ENCODE assay signal across 5 fruit fly cellular contexts in the genomic region with DNA sequence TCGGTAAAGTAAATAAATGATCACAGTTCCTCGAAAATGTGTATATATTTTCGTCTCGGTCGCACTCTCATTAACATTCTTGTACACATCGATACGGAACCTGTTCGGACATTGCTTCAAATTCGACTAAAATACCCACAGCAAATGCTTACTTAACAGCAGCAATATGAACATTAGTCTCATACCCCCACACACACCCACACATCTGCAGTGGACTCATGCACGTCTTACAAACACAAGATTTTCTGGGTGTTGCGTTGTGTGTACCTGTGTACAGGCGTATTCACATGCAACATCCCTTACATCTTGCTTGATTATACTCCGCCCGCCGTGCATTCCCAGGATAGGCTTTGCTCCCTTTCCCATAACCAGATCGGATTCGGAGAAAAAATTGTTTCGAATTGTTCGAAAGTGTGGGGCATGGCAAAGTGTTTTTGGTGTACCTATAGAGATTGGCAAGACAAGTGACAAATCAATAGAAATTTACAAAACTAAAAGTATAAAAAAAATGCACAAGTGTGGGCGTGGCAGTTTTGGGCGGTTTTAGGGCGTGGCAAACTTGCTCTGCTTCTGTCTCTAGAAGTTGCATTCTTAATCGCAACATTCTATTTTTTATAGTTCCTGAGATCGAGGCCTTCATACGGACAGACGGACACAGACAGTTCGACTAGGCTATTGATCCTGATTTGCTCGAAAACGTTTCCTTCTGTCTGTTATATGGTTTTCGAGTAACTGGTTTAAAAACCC.
TF ChIP-seq lines count a peak whose summit lies in the region.

Gene mav (minus strand): TSS at position 134 of the 747 bp plus-strand sequence.

- TF ChIP-seq CTCF in whole organism, embryonic (GFP tag; optimal IDR thresholded peaks at IDR 0.05; lab: Kevin White, UChicago): no peak

TF ChIP-seq in whole organism, adult, 20 proteins besides CTCF, POLR2A, EP300 and RAD21:
- TF ChIP-seq CG33017 (tag; optimal IDR thresholded peaks at IDR 0.05; lab: Kevin White, UChicago): no peak
- TF ChIP-seq Crg-1 (GFP tag; optimal IDR thresholded peaks at IDR 0.05; lab: Kevin White, UChicago): no peak
- peak; percentile 74 for TF ChIP-seq kay (GFP tag; lab: Kevin White, UChicago; ENCODE audit: borderline replicate concordance)
- no peak for TF ChIP-seq toe (GFP tag; optimal IDR thresholded peaks at IDR 0.05; lab: Kevin White, UChicago)

TF ChIP-seq in whole organism, embryonic, 481 proteins besides CTCF, POLR2A, EP300 and RAD21 (continues in another document):
- peak; percentile 38 for TF ChIP-seq odd (GFP tag; optimal IDR thresholded peaks at IDR 0.05; lab: Kevin White, UChicago)
- no peak for TF ChIP-seq CG10366 (GFP tag; IDR thresholded peaks at IDR 0.05; lab: Robert Waterston, UW)
- TF ChIP-seq gcm (GFP tag; optimal IDR thresholded peaks at IDR 0.05; lab: Kevin White, UChicago): no peak
- peak; percentile 59 for TF ChIP-seq nom (GFP tag; optimal IDR thresholded peaks at IDR 0.05; lab: Kevin White, UChicago)
- peak; percentile 63 for TF ChIP-seq MESR4 (GFP tag; optimal IDR thresholded peaks at IDR 0.05; lab: Kevin White, UChicago)
- peak; percentile 33 for TF ChIP-seq CG34376 (GFP tag; optimal IDR thresholded peaks at IDR 0.05; lab: Kevin White, UChicago)
- no peak for TF ChIP-seq CG16863 (GFP tag; optimal IDR thresholded peaks at IDR 0.05; lab: Kevin White, UChicago)
- peak; percentile 84 for TF ChIP-seq CG5180 (GFP tag; optimal IDR thresholded peaks at IDR 0.05; lab: Kevin White, UChicago)
- peak; percentile 93 for TF ChIP-seq CG2199 (GFP tag; IDR thresholded peaks at IDR 0.05; lab: Robert Waterston, UW)
- peak; percentile 72 for TF ChIP-seq CG30020 (tag; optimal IDR thresholded peaks at IDR 0.05; lab: Kevin White, UChicago)
- TF ChIP-seq D19A (tag; optimal IDR thresholded peaks at IDR 0.05; lab: Kevin White, UChicago): peak; percentile 13
- peak; percentile 41 for TF ChIP-seq CG33557 (GFP tag; optimal IDR thresholded peaks at IDR 0.05; lab: Kevin White, UChicago)
- no peak for TF ChIP-seq Dek (tag; optimal IDR thresholded peaks at IDR 0.05; lab: Kevin White, UChicago)
- TF ChIP-seq Pdp1 (GFP tag; optimal IDR thresholded peaks at IDR 0.05; lab: Kevin White, UChicago): peak in 1 of 2 experiments; percentile 90
- TF ChIP-seq insv (GFP tag; optimal IDR thresholded peaks at IDR 0.05; lab: Kevin White, UChicago): peak in 1 of 2 experiments; percentile 32
- TF ChIP-seq CG13296 (GFP tag; optimal IDR thresholded peaks at IDR 0.05; lab: Kevin White, UChicago): peak; percentile 16
- TF ChIP-seq CG6683 (GFP tag; optimal IDR thresholded peaks at IDR 0.05; lab: Kevin White, UChicago): no peak
- TF ChIP-seq CG7839 (tag; optimal IDR thresholded peaks at IDR 0.05; lab: Kevin White, UChicago): no peak
- TF ChIP-seq slp2 (GFP tag; optimal IDR thresholded peaks at IDR 0.05; lab: Kevin White, UChicago): no peak

TF ChIP-seq in whole organism, prepupa, 60 proteins besides CTCF, POLR2A, EP300 and RAD21:
- no peak for TF ChIP-seq Hr4 (GFP tag; optimal IDR thresholded peaks at IDR 0.05; lab: Kevin White, UChicago)
- TF ChIP-seq vri (GFP tag; optimal IDR thresholded peaks at IDR 0.05; lab: Kevin White, UChicago): peak; percentile 16
- TF ChIP-seq spab (GFP tag; optimal IDR thresholded peaks at IDR 0.05; lab: Kevin White, UChicago): no peak
- TF ChIP-seq svp (GFP tag; lab: Kevin White, UChicago): no peak
- peak; percentile 51 for TF ChIP-seq CG6808 (GFP tag; optimal IDR thresholded peaks at IDR 0.05; lab: Kevin White, UChicago)
- peak; percentile 72 for TF ChIP-seq CG6854 (GFP tag; optimal IDR thresholded peaks at IDR 0.05; lab: Kevin White, UChicago)
- TF ChIP-seq CG8632 (GFP tag; optimal IDR thresholded peaks at IDR 0.05; lab: Kevin White, UChicago): no peak
- peak; percentile 29 for TF ChIP-seq Sox102F (GFP tag; optimal IDR thresholded peaks at IDR 0.05; lab: Kevin White, UChicago)
- TF ChIP-seq CG7368 (GFP tag; optimal IDR thresholded peaks at IDR 0.05; lab: Kevin White, UChicago): no peak
- TF ChIP-seq Met (GFP tag; optimal IDR thresholded peaks at IDR 0.05; lab: Kevin White, UChicago): no peak
- TF ChIP-seq Eip78C (GFP tag; lab: Kevin White, UChicago): peak; percentile 51
- TF ChIP-seq CG9139 (GFP tag; optimal IDR thresholded peaks at IDR 0.05; lab: Kevin White, UChicago): no peak
- no peak for TF ChIP-seq CG10631 (GFP tag; optimal IDR thresholded peaks at IDR 0.05; lab: Kevin White, UChicago)
- TF ChIP-seq esn (GFP tag; optimal IDR thresholded peaks at IDR 0.05; lab: Kevin White, UChicago): no peak

TF ChIP-seq in whole organism, pupa, 21 proteins besides CTCF, POLR2A, EP300 and RAD21:
- TF ChIP-seq D1 (tag; optimal IDR thresholded peaks at IDR 0.05; lab: Kevin White, UChicago): peak; percentile 37
- TF ChIP-seq CG12605 (GFP tag; IDR thresholded peaks at IDR 0.05; lab: Robert Waterston, UW): no peak
- no peak for TF ChIP-seq CG13204 (GFP tag; optimal IDR thresholded peaks at IDR 0.05; lab: Kevin White, UChicago)

TF ChIP-seq in whole organism, wandering third instar larva, 38 proteins besides CTCF, POLR2A, EP300 and RAD21:
- TF ChIP-seq CG32264 (GFP tag; optimal IDR thresholded peaks at IDR 0.05; lab: Kevin White, UChicago) (no peak), Dif (GFP tag; optimal IDR thresholded peaks at IDR 0.05; lab: Kevin White, UChicago; ENCODE audit: partially characterized antibody) (peak; percentile 38), CG9705 (GFP tag; optimal IDR thresholded peaks at IDR 0.05; lab: Kevin White, UChicago) (no peak), Vsx2 (GFP tag; optimal IDR thresholded peaks at IDR 0.05; lab: Kevin White, UChicago; ENCODE audit: partially characterized antibody) (peak; percentile 56), Dfd (GFP tag; optimal IDR thresholded peaks at IDR 0.05; lab: Kevin White, UChicago) (peak; percentile 57), usp (GFP tag; optimal IDR thresholded peaks at IDR 0.05; lab: Kevin White, UChicago) (no peak)
